Worm (Caenorhabditis elegans) whole organism, L4/young adult: Measurements from ENCODE around the gene F35E8.7.

Experiments used
- W03F9.2 ChIP-seq: fragments of 150-350 bp; optimal IDR thresholded peaks from 2 replicates; lab custom pipeline; 2014; ENCODE audit warnings: missing biosample characterization, missing genetic modification characterization
- dao-5 ChIP-seq: sonication (generic microtip); optimal IDR thresholded peaks from 2 replicates; lab custom pipeline; 2016; ENCODE audit warnings: missing genotype, missing genetic modification characterization, moderate library complexity, missing compliant biosample characterization
- him-1 ChIP-seq: sonication (generic microtip); optimal IDR thresholded peaks from 2 replicates; lab custom pipeline; 2016; ENCODE audit warnings: missing genotype, missing genetic modification reagents, missing genetic modification characterization, missing compliant biosample characterization

DNA sequence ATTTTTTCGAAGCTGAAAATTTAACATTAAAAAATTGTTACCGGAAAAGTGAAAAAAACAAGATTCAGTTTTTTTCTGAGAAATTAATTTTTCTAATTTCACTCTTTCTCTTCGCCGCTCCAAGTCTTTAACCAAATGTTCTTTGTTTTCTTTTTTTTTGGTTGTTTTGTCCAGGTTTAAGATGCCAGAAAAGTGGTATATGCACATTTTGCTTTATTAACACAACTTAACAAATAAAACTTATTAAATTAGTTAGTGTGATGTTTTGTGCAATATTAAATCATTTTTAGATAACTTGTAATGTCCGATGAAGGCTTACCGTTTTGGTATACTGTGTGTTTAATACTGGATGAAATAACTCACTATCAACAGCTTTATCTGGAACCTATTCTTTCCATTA is 29.3 kb downstream of the F35E8.7 start, which contains the start of gene srw-53:
- no peak for TF ChIP-seq dao-5 (tag; lab: Kevin White, UChicago)
- no peak for TF ChIP-seq him-1 (tag; lab: Kevin White, UChicago)
- no peak for TF ChIP-seq W03F9.2 (tag; lab: Kevin White, UChicago)
